Fruit fly (Drosophila melanogaster) whole organism, embryonic: ENCODE data around the gene RpS3.

Experiments
- Bgb ChIP-seq: fragments of 200-800 bp; sonication (Bioruptor generic); IDR thresholded peaks from 2 replicates; pipeline ENCODE4 v1.3.6; 2022; ENCODE audit warnings: missing biosample characterization, missing genetic modification characterization; ENCODE audit not compliant: partially characterized antibody
- CG10565 ChIP-seq: fragments of 200-800 bp; sonication (Bioruptor generic); optimal IDR thresholded peaks from 3 replicates; lab custom pipeline; 2016; ENCODE audit warnings: missing biosample characterization, mild to moderate bottlenecking, missing genetic modification characterization
- CG11456 ChIP-seq: fragments of 200-800 bp; sonication (Bioruptor generic); IDR thresholded peaks from 3 replicates; pipeline ENCODE4 v1.3.6; 2022; ENCODE audit warnings: missing biosample characterization, missing genetic modification characterization
- CG12391 ChIP-seq: fragments of 200-800 bp; sonication (Bioruptor generic); optimal IDR thresholded peaks from 3 replicates; lab custom pipeline; 2018; ENCODE audit warnings: missing biosample characterization, mild to moderate bottlenecking, missing genetic modification characterization, moderate library complexity
- CG12769 ChIP-seq: fragments of 200-800 bp; sonication (Bioruptor generic); optimal IDR thresholded peaks from 2 replicates; lab custom pipeline; 2019; ENCODE audit warnings: missing biosample characterization, mild to moderate bottlenecking, missing genetic modification characterization, moderate library complexity
- CG14441 ChIP-seq: fragments of 200-800 bp; sonication (Bioruptor generic); IDR thresholded peaks from 2 replicates; pipeline ENCODE4 v1.3.6; 2022; ENCODE audit warnings: missing biosample characterization, missing genetic modification characterization
- CG14965 ChIP-seq: fragments of 200-800 bp; sonication (Bioruptor generic); optimal IDR thresholded peaks from 2 replicates; lab custom pipeline; 2016; ENCODE audit warnings: missing biosample characterization, missing genetic modification characterization, borderline replicate concordance
- CG15479 ChIP-seq: fragments of 200-800 bp; sonication (Bioruptor generic); optimal IDR thresholded peaks from 3 replicates; lab custom pipeline; 2019; ENCODE audit warnings: missing biosample characterization, mild to moderate bottlenecking, missing genetic modification characterization, moderate library complexity
- CG17186 ChIP-seq: fragments of 200-800 bp; sonication (Bioruptor generic); optimal IDR thresholded peaks from 3 replicates; lab custom pipeline; 2017; ENCODE audit warnings: missing biosample characterization, missing genetic modification reagents, missing genetic modification characterization
- CG2712 ChIP-seq: fragments of 200-800 bp; optimal IDR thresholded peaks from 3 replicates; lab custom pipeline; 2019; ENCODE audit warnings: missing biosample characterization, mild to moderate bottlenecking, missing genetic modification characterization, moderate library complexity
- CG2875 ChIP-seq: fragments of 200-800 bp; sonication (Bioruptor generic); optimal IDR thresholded peaks from 2 replicates; lab custom pipeline; 2017; ENCODE audit warnings: missing biosample characterization, mild to moderate bottlenecking, missing genetic modification characterization, missing genetic modification reagents
- CG33213 ChIP-seq: fragments of 200-800 bp; sonication (Bioruptor generic); optimal IDR thresholded peaks from 3 replicates; lab custom pipeline; 2016; ENCODE audit warnings: missing biosample characterization, missing genetic modification characterization
- CG3995 ChIP-seq: fragments of 200-800 bp; sonication (Bioruptor generic); optimal IDR thresholded peaks from 3 replicates; lab custom pipeline; 2016; ENCODE audit warnings: missing biosample characterization, missing genetic modification characterization
- CG43689 ChIP-seq: fragments of 200-800 bp; sonication (Bioruptor generic); IDR thresholded peaks from 2 replicates; pipeline ENCODE4 v1.3.6; 2022; ENCODE audit warnings: missing biosample characterization, missing genetic modification characterization
- CG6683 ChIP-seq: fragments of 200-800 bp; sonication (Bioruptor generic); optimal IDR thresholded peaks from 2 replicates; lab custom pipeline; 2017; ENCODE audit warnings: missing biosample characterization, mild to moderate bottlenecking, missing genetic modification characterization, missing genetic modification reagents
- CG7271 ChIP-seq: fragments of 200-800 bp; sonication (Bioruptor generic); optimal IDR thresholded peaks from 2 replicates; lab custom pipeline; 2018; ENCODE audit warnings: missing biosample characterization, mild to moderate bottlenecking, missing genetic modification characterization, moderate library complexity
- CG8089 ChIP-seq: fragments of 200-800 bp; sonication (Bioruptor generic); optimal IDR thresholded peaks from 3 replicates; lab custom pipeline; 2016; ENCODE audit warnings: missing biosample characterization, missing genetic modification characterization
- CG9215 ChIP-seq: fragments of 200-800 bp; sonication (Bioruptor generic); IDR thresholded peaks from 2 replicates; pipeline ENCODE4 v1.3.6; 2022; ENCODE audit warnings: missing biosample characterization, missing genetic modification characterization
- CG9437 ChIP-seq: fragments of 200-800 bp; sonication (Bioruptor generic); optimal IDR thresholded peaks from 2 replicates; lab custom pipeline; 2018; ENCODE audit warnings: missing biosample characterization, mild to moderate bottlenecking, missing genetic modification characterization
- CkIIα-i1 ChIP-seq: fragments of 200-800 bp; sonication (Bioruptor generic); IDR thresholded peaks from 2 replicates; pipeline ENCODE4 v1.3.6; 2022; ENCODE audit warnings: missing biosample characterization, missing genetic modification characterization
- CoRest ChIP-seq: fragments of 200-800 bp; sonication (Bioruptor generic); optimal IDR thresholded peaks from 3 replicates; lab custom pipeline; 2018; ENCODE audit warnings: missing biosample characterization, mild to moderate bottlenecking, missing genetic modification characterization, moderate library complexity
- D ChIP-seq, 2 experiments: fragments of 200-800 bp in 1 of 2; fragments of >200 bp in 1 of 2; sonication (Bioruptor generic) in 1 of 2; optimal IDR thresholded peaks; 2 replicates in 1 of 2; 3 replicates in 1 of 2; lab custom pipeline; 2017; ENCODE audit warnings: mild to moderate bottlenecking in 1 of 2, missing biosample characterization in 1 of 2, missing genetic modification characterization in 1 of 2, missing genetic modification reagents in 1 of 2
- Dbx ChIP-seq: fragments of 200-800 bp; sonication (Bioruptor generic); IDR thresholded peaks from 3 replicates; pipeline ENCODE4 v1.3.6; 2022; ENCODE audit warnings: missing biosample characterization, missing genetic modification characterization
- Deaf1 ChIP-seq: fragments of 200-800 bp; optimal IDR thresholded peaks from 3 replicates; lab custom pipeline; 2019; ENCODE audit warnings: missing biosample characterization, mild to moderate bottlenecking, missing genetic modification characterization, moderate library complexity
- Drgx ChIP-seq: fragments of 200-800 bp; sonication (Bioruptor generic); IDR thresholded peaks from 2 replicates; pipeline ENCODE4 v1.3.6; 2022; ENCODE audit warnings: missing biosample characterization, missing genetic modification characterization
- ERR ChIP-seq: fragments of 200-800 bp; sonication (Bioruptor generic); optimal IDR thresholded peaks from 2 replicates; lab custom pipeline; 2016; ENCODE audit warnings: missing biosample characterization, missing genetic modification characterization
- Hr3 ChIP-seq: fragments of 200-800 bp; sonication (Bioruptor generic); optimal IDR thresholded peaks from 3 replicates; lab custom pipeline; 2016; ENCODE audit warnings: missing biosample characterization, missing genetic modification characterization
- Hsf ChIP-seq: fragments of 200-800 bp; sonication (Bioruptor generic); optimal IDR thresholded peaks from 3 replicates; lab custom pipeline; 2016; ENCODE audit warnings: missing biosample characterization, missing genetic modification characterization
- Mes4 ChIP-seq: fragments of 200-800 bp; sonication (Bioruptor generic); optimal IDR thresholded peaks from 2 replicates; lab custom pipeline; 2016; ENCODE audit warnings: missing biosample characterization, missing genetic modification characterization
- Myb ChIP-seq: fragments of 200-800 bp; sonication (Bioruptor generic); optimal IDR thresholded peaks from 2 replicates; lab custom pipeline; 2016; ENCODE audit warnings: missing biosample characterization, missing genetic modification characterization
- Oli ChIP-seq: fragments of 200-800 bp; sonication (Bioruptor generic); optimal IDR thresholded peaks from 2 replicates; lab custom pipeline; 2018; ENCODE audit warnings: missing biosample characterization, mild to moderate bottlenecking, missing genetic modification characterization, moderate library complexity
- Ravus ChIP-seq: fragments of 200-800 bp; sonication (Bioruptor generic); IDR thresholded peaks from 2 replicates; pipeline ENCODE4 v1.3.6; 2022; ENCODE audit warnings: missing biosample characterization, missing genetic modification characterization
- al ChIP-seq: fragments of 200-800 bp; sonication (Bioruptor generic); IDR thresholded peaks from 2 replicates; pipeline ENCODE4 v1.3.6; 2022; ENCODE audit warnings: missing biosample characterization, missing genetic modification characterization
- dati ChIP-seq: fragments of 200-800 bp; sonication (Bioruptor generic); IDR thresholded peaks from 2 replicates; pipeline ENCODE4 v1.3.6; 2022; ENCODE audit warnings: missing biosample characterization, missing genetic modification characterization
- emc ChIP-seq: fragments of 200-800 bp; sonication (Bioruptor generic); optimal IDR thresholded peaks from 2 replicates; lab custom pipeline; 2016; ENCODE audit warnings: missing biosample characterization, missing genetic modification characterization
- exex ChIP-seq: fragments of 200-800 bp; sonication (Bioruptor generic); optimal IDR thresholded peaks from 4 replicates; lab custom pipeline; 2018; ENCODE audit warnings: missing biosample characterization, mild to moderate bottlenecking, missing genetic modification characterization, moderate library complexity
- ken ChIP-seq: fragments of 200-800 bp; sonication (Bioruptor generic); IDR thresholded peaks from 3 replicates; pipeline ENCODE4 v1.3.6; 2022; ENCODE audit warnings: missing biosample characterization, missing genetic modification characterization
- lmd ChIP-seq: fragments of 200-800 bp; sonication (Bioruptor generic); IDR thresholded peaks from 2 replicates; pipeline ENCODE4 v1.3.6; 2022; ENCODE audit warnings: missing biosample characterization, missing genetic modification characterization
- mirr ChIP-seq: fragments of 200-800 bp; sonication (Bioruptor generic); optimal IDR thresholded peaks from 3 replicates; lab custom pipeline; 2018; ENCODE audit warnings: missing biosample characterization, mild to moderate bottlenecking, missing genetic modification characterization
- nmo ChIP-seq: fragments of 200-800 bp; sonication (Bioruptor generic); optimal IDR thresholded peaks from 2 replicates; lab custom pipeline; 2018; ENCODE audit warnings: missing biosample characterization, mild to moderate bottlenecking, missing genetic modification characterization, moderate library complexity
- oc ChIP-seq: fragments of 200-800 bp; sonication (Bioruptor generic); optimal IDR thresholded peaks from 2 replicates; lab custom pipeline; 2018; ENCODE audit warnings: missing biosample characterization, mild to moderate bottlenecking, missing genetic modification characterization, moderate library complexity
- onecut ChIP-seq: fragments of 200-800 bp; sonication (Bioruptor generic); IDR thresholded peaks from 2 replicates; pipeline ENCODE4 v1.3.6; 2022; ENCODE audit warnings: missing biosample characterization, missing genetic modification characterization
- pan ChIP-seq, 4 experiments: fragments of >200 bp in 3 of 4; fragments of 200-800 bp in 1 of 4; sonication (Bioruptor generic) in 1 of 4; optimal IDR thresholded peaks in 3 of 4; IDR thresholded peaks in 1 of 4; 2 replicates each; pipeline versions ENCODE4 v1.3.6 to Lab custom; 2017 to 2022; ENCODE audit warnings: missing biosample characterization in 2 of 4, missing genetic modification characterization in 2 of 4, mixed read lengths in 1 of 4
- pita ChIP-seq: fragments of 200-800 bp; sonication (Bioruptor generic); optimal IDR thresholded peaks from 2 replicates; lab custom pipeline; 2017; ENCODE audit warnings: missing biosample characterization, mild to moderate bottlenecking, missing genetic modification characterization
- row ChIP-seq: fragments of 200-800 bp; sonication (Bioruptor generic); IDR thresholded peaks from 3 replicates; pipeline ENCODE4 v1.3.6; 2022; ENCODE audit warnings: missing biosample characterization, missing genetic modification characterization
- sim ChIP-seq: fragments of 200-800 bp; sonication (Bioruptor generic); IDR thresholded peaks from 2 replicates; pipeline ENCODE4 v1.3.6; 2022; ENCODE audit warnings: missing biosample characterization, missing genetic modification characterization
- trh ChIP-seq: fragments of 200-800 bp; sonication (Bioruptor generic); optimal IDR thresholded peaks from 2 replicates; lab custom pipeline; 2016; ENCODE audit warnings: missing biosample characterization, missing genetic modification characterization
- twi ChIP-seq: fragments of 200-800 bp; optimal IDR thresholded peaks from 2 replicates; lab custom pipeline; 2019; ENCODE audit warnings: missing biosample characterization, mild to moderate bottlenecking, missing genetic modification characterization, moderate library complexity
- zf30C ChIP-seq: fragments of 200-800 bp; sonication (Bioruptor generic); optimal IDR thresholded peaks from 3 replicates; lab custom pipeline; 2018; ENCODE audit warnings: missing biosample characterization, mild to moderate bottlenecking, missing genetic modification characterization

Gene RpS3

DNA sequence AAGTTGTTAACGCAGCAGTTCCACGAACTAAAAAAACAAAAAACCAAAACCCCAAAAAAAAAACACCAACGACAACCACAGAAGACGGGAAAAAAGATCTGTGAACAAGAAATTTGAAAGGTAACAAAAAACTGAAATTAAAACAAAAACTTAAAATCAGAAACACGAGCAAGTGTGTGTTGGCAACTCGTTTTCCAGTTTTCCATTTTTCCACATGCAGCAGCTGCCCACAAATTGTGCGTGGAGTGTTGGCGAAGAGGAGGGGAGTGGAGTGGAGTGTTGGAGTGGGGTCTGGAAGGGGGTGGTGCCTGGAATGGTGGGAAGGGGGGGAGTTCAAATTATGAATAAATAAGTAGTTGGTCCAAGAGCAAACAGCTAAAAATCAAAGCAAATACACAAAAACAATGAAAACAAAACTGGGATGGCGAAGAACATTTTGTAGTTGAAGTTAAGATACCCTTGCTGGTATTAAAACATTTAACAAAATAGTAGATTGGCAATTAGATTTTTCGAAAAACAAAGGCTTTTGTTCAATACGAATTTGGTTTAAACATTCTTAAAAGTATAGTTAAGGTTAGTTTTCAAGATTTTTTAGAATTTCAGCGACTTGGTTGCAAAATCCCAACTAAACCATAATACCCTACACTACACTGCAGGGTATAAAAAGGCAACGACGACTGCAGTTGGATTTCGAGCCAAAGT is 25.1 kb upstream of the RpS3 start (continued):
- TF ChIP-seq Dbx (GFP tag; lab: Robert Waterston, UW), result no peak
- TF ChIP-seq CoRest, result peak; percentile 46
- TF ChIP-seq CG2875, result peak; percentile 57
- no peak for TF ChIP-seq CG10565 (GFP tag; lab: Kevin White, UChicago)
- TF ChIP-seq CG2712 (tag; lab: Kevin White, UChicago), result peak; percentile 78
- no peak for TF ChIP-seq CG3995
- TF ChIP-seq mirr, result no peak
- TF ChIP-seq al (GFP tag; lab: Robert Waterston, UW), result no peak
- TF ChIP-seq Deaf1 (tag; lab: Kevin White, UChicago), result no peak
- TF ChIP-seq dati, result no peak
- peak; percentile 57 for TF ChIP-seq CG12391 (tag; lab: Kevin White, UChicago)
- TF ChIP-seq nmo (GFP tag; lab: Kevin White, UChicago), result peak; percentile 72
- peak; percentile 51 for TF ChIP-seq CG12769 (tag; lab: Kevin White, UChicago)
- no peak for TF ChIP-seq sim (GFP tag; lab: Robert Waterston, UW)
- TF ChIP-seq pan (optimal IDR thresholded peaks at IDR 0.05; lab: Kevin White, UChicago), result no peak
- peak in 1 of 2 experiments; percentile 28 for TF ChIP-seq pan (GFP tag; optimal IDR thresholded peaks at IDR 0.05 in 1 of 2, IDR thresholded peaks at IDR 0.05 in 1 of 2)
- TF ChIP-seq exex, result no peak
- no peak for TF ChIP-seq trh (GFP tag; lab: Kevin White, UChicago)
- TF ChIP-seq CG7271 (tag; lab: Kevin White, UChicago), result no peak
- TF ChIP-seq onecut (GFP tag; lab: Robert Waterston, UW), result no peak
- no peak for TF ChIP-seq CG6683
- TF ChIP-seq row (GFP tag; lab: Robert Waterston, UW), result peak; percentile 72
- TF ChIP-seq Ravus (GFP tag; lab: Robert Waterston, UW), result no peak
- TF ChIP-seq Mes4 (GFP tag; lab: Kevin White, UChicago), result peak; percentile 44
- TF ChIP-seq CG17186, result no peak
- TF ChIP-seq CkIIα-i1 (GFP tag; lab: Robert Waterston, UW), result no peak
- no peak for TF ChIP-seq CG14441 (GFP tag; lab: Robert Waterston, UW)
- no peak for TF ChIP-seq CG14965
- TF ChIP-seq emc (GFP tag; lab: Kevin White, UChicago), result no peak
- peak; percentile 38 for TF ChIP-seq Hsf (GFP tag; lab: Kevin White, UChicago)
- no peak for TF ChIP-seq Myb (GFP tag; lab: Kevin White, UChicago)
- no peak for TF ChIP-seq zf30C (GFP tag; lab: Kevin White, UChicago)
- TF ChIP-seq D (optimal IDR thresholded peaks at IDR 0.05; lab: Kevin White, UChicago), result no peak
- peak; percentile 66 for TF ChIP-seq D (GFP tag; optimal IDR thresholded peaks at IDR 0.05; lab: Kevin White, UChicago)
- TF ChIP-seq pita (GFP tag; lab: Kevin White, UChicago), result no peak
- peak; percentile 34 for TF ChIP-seq Hr3 (GFP tag; lab: Kevin White, UChicago)
- TF ChIP-seq CG11456, result no peak
- no peak for TF ChIP-seq Bgb (GFP tag; lab: Robert Waterston, UW)
- no peak for TF ChIP-seq CG15479 (GFP tag; lab: Kevin White, UChicago)
- TF ChIP-seq ken, result 0 out of 3 replicates have a peak, but pooled peaks have one; percentile 33
- TF ChIP-seq Drgx, result no peak
- peak; percentile 31 for TF ChIP-seq oc
- TF ChIP-seq CG9215 (GFP tag; lab: Robert Waterston, UW), result no peak
- TF ChIP-seq lmd, result peak; percentile 38; the same call in 1 of the 2 replicates
- peak; percentile 65 for TF ChIP-seq Oli
- no peak for TF ChIP-seq CG43689 (GFP tag; lab: Robert Waterston, UW)
- peak; percentile 39 for TF ChIP-seq CG9437
- TF ChIP-seq CG33213 (GFP tag; lab: Kevin White, UChicago), result peak; percentile 20
- TF ChIP-seq CG8089, result peak; percentile 17
- TF ChIP-seq twi (tag; lab: Kevin White, UChicago), result no peak
- TF ChIP-seq ERR (GFP tag; lab: Kevin White, UChicago), result no peak
